Worm (Caenorhabditis elegans) whole organism, young adult: ENCODE results near the gene rpn-5.

ENCODE experiments used
- B0019.2 ChIP-seq: fragments of 200-800 bp; sonication (Bioruptor generic); conservative IDR thresholded peaks from 2 replicates; pipeline ENCODE4 v1.3.6; 2022; ENCODE audit warnings: missing genetic modification reagents, missing genetic modification characterization, missing compliant biosample characterization
- B0336.3 ChIP-seq: fragments of 200-800 bp; sonication (Bioruptor generic); IDR thresholded peaks from 2 replicates; pipeline ENCODE4 v1.3.6; 2022; ENCODE audit warnings: missing genetic modification characterization, missing compliant biosample characterization
- C06A6.2 ChIP-seq: fragments of 200-800 bp; sonication (Bioruptor generic); conservative IDR thresholded peaks from 2 replicates; pipeline ENCODE4 v1.3.6; 2022; ENCODE audit warnings: missing genetic modification characterization, missing compliant biosample characterization
- C17E4.6 ChIP-seq: fragments of 200-800 bp; sonication (Bioruptor generic); IDR thresholded peaks from 2 replicates; pipeline ENCODE4 v1.3.6; 2022; ENCODE audit warnings: missing genetic modification reagents, missing genetic modification characterization, missing compliant biosample characterization
- D2030.7 ChIP-seq: fragments of 200-800 bp; sonication (Bioruptor generic); IDR thresholded peaks from 2 replicates; pipeline ENCODE4 v1.3.6; 2022; ENCODE audit warnings: missing genetic modification reagents, missing genetic modification characterization, missing compliant biosample characterization
- F10E7.11 ChIP-seq: sonication (generic microtip); optimal IDR thresholded peaks from 2 replicates; lab custom pipeline; 2017; ENCODE audit warnings: mild to moderate bottlenecking, missing genetic modification characterization, moderate library complexity, missing compliant biosample characterization
- F22D6.2 ChIP-seq: sonication (generic microtip); optimal IDR thresholded peaks from 2 replicates; lab custom pipeline; 2016; ENCODE audit warnings: mild to moderate bottlenecking, missing genetic modification characterization, missing compliant biosample characterization
- F37B4.10 ChIP-seq: fragments of 200-800 bp; sonication (Bioruptor generic); IDR thresholded peaks from 2 replicates; pipeline ENCODE4 v1.3.6; 2022; ENCODE audit warnings: missing genetic modification characterization, missing compliant biosample characterization
- F39B2.1 ChIP-seq: fragments of 200-800 bp; sonication (Bioruptor generic); IDR thresholded peaks from 2 replicates; pipeline ENCODE4 v1.3.6; 2022; ENCODE audit warnings: missing genetic modification reagents, missing genetic modification characterization, missing compliant biosample characterization
- F49E8.2 ChIP-seq: sonication (generic microtip); optimal IDR thresholded peaks from 3 replicates; lab custom pipeline; 2017; ENCODE audit warnings: missing genetic modification characterization, mild to moderate bottlenecking, missing compliant biosample characterization, antibody characterized with exemption, moderate library complexity; ENCODE audit not compliant: insufficient read depth
- K12H6.12 ChIP-seq: fragments of 200-800 bp; sonication (Bioruptor generic); optimal IDR thresholded peaks from 2 replicates; lab custom pipeline; 2018; ENCODE audit warnings: mild to moderate bottlenecking, missing genetic modification characterization, missing compliant biosample characterization
- T07F8.4 ChIP-seq: sonication (generic microtip); optimal IDR thresholded peaks from 2 replicates; lab custom pipeline; 2016; ENCODE audit warnings: mild to moderate bottlenecking, missing genetic modification characterization, moderate library complexity, missing compliant biosample characterization
- T26A5.8 ChIP-seq: sonication (generic microtip); optimal IDR thresholded peaks from 2 replicates; lab custom pipeline; 2016; ENCODE audit warnings: missing genetic modification characterization, missing compliant biosample characterization
- Y53F4B.3 ChIP-seq: fragments of 200-800 bp; sonication (Bioruptor generic); IDR thresholded peaks from 2 replicates; pipeline ENCODE4 v1.3.6; 2022; ENCODE audit warnings: missing genetic modification reagents, missing genetic modification characterization, missing compliant biosample characterization
- Y53G8AR.9 ChIP-seq: fragments of 200-800 bp; sonication (Bioruptor generic); conservative IDR thresholded peaks from 2 replicates; pipeline ENCODE4 v1.3.6; 2022; ENCODE audit warnings: missing genetic modification reagents, missing genetic modification characterization, missing compliant biosample characterization
- Y79H2A.3 ChIP-seq: fragments of 200-800 bp; sonication (Bioruptor generic); conservative IDR thresholded peaks from 2 replicates; pipeline ENCODE4 v1.3.6; 2022; ENCODE audit warnings: missing genetic modification reagents, missing genetic modification characterization, missing compliant biosample characterization
- aptf-3 ChIP-seq: fragments of 200-800 bp; sonication (Bioruptor generic); IDR thresholded peaks from 2 replicates; pipeline ENCODE4 v1.3.6; 2022; ENCODE audit warnings: missing genetic modification characterization, missing compliant biosample characterization
- atf-7 ChIP-seq: sonication (generic microtip); optimal IDR thresholded peaks from 2 replicates; lab custom pipeline; 2017; ENCODE audit warnings: mild to moderate bottlenecking, missing genetic modification characterization, missing compliant biosample characterization
- athp-1 ChIP-seq: sonication (generic microtip); optimal IDR thresholded peaks from 2 replicates; lab custom pipeline; 2017; ENCODE audit warnings: mild to moderate bottlenecking, missing genetic modification characterization, missing compliant biosample characterization
- attf-5 ChIP-seq: fragments of 200-800 bp; sonication (Bioruptor generic); optimal IDR thresholded peaks from 2 replicates; lab custom pipeline; 2018; ENCODE audit warnings: mild to moderate bottlenecking, missing genetic modification characterization, missing compliant biosample characterization
- attf-6 ChIP-seq: fragments of 200-800 bp; sonication (Bioruptor generic); IDR thresholded peaks from 2 replicates; pipeline ENCODE4 v1.3.6; 2022; ENCODE audit warnings: missing genetic modification reagents, missing genetic modification characterization, missing compliant biosample characterization
- ceh-91 ChIP-seq: fragments of 200-800 bp; sonication (Bioruptor generic); IDR thresholded peaks from 2 replicates; pipeline ENCODE4 v1.3.6; 2022; ENCODE audit warnings: missing genetic modification reagents, missing genetic modification characterization, missing compliant biosample characterization
- chd-7 ChIP-seq: sonication (generic microtip); optimal IDR thresholded peaks from 2 replicates; lab custom pipeline; 2016; ENCODE audit warnings: mild to moderate bottlenecking, missing genetic modification characterization, moderate library complexity, missing compliant biosample characterization
- dox-1 ChIP-seq: fragments of 200-800 bp; sonication (Bioruptor generic); IDR thresholded peaks from 2 replicates; pipeline ENCODE4 v1.3.6; 2022; ENCODE audit warnings: missing genetic modification reagents, missing genetic modification characterization, missing compliant biosample characterization
- egrh-3 ChIP-seq: fragments of 200-800 bp; sonication (Bioruptor generic); IDR thresholded peaks from 2 replicates; pipeline ENCODE4 v1.3.6; 2022; ENCODE audit warnings: missing genetic modification reagents, missing genetic modification characterization, missing compliant biosample characterization
- fkh-3 ChIP-seq: sonication (generic microtip); optimal IDR thresholded peaks from 2 replicates; lab custom pipeline; 2016; ENCODE audit warnings: mild to moderate bottlenecking, missing genetic modification characterization, missing compliant biosample characterization
- hlh-12 ChIP-seq: sonication (generic microtip); optimal IDR thresholded peaks from 2 replicates; lab custom pipeline; 2016; ENCODE audit warnings: missing genetic modification characterization, missing compliant biosample characterization
- hmg-20 ChIP-seq: fragments of 200-800 bp; sonication (Bioruptor generic); IDR thresholded peaks from 2 replicates; pipeline ENCODE4 v1.3.6; 2022; ENCODE audit warnings: missing genetic modification reagents, missing genetic modification characterization, missing compliant biosample characterization
- hsf-1 ChIP-seq: fragments of 200-800 bp; sonication (Bioruptor generic); IDR thresholded peaks from 2 replicates; pipeline ENCODE4 v1.3.6; 2022; ENCODE audit warnings: missing genetic modification reagents, missing genetic modification characterization, missing compliant biosample characterization
- let-607 ChIP-seq, 2 experiments: fragments of 200-800 bp in 1 of 2; sonication (Bioruptor generic) in 1 of 2; sonication (generic microtip) in 1 of 2; optimal IDR thresholded peaks; 2 replicates each; lab custom pipeline; 2016 to 2018; ENCODE audit warnings: mild to moderate bottlenecking in 2 of 2, missing compliant biosample characterization in 2 of 2, missing genetic modification characterization in 2 of 2, moderate library complexity in 2 of 2, missing genotype in 1 of 2
- lin-40 ChIP-seq: sonication (generic microtip); optimal IDR thresholded peaks from 2 replicates; lab custom pipeline; 2016; ENCODE audit warnings: missing genetic modification characterization, mild to moderate bottlenecking, missing compliant biosample characterization, missing genotype, missing genetic modification reagents
- madf-6 ChIP-seq: fragments of 200-800 bp; sonication (Bioruptor generic); IDR thresholded peaks from 2 replicates; pipeline ENCODE4 v1.3.6; 2022; ENCODE audit warnings: missing genetic modification reagents, missing genetic modification characterization, missing compliant biosample characterization
- madf-8 ChIP-seq: fragments of 200-800 bp; sonication (Bioruptor generic); conservative IDR thresholded peaks from 2 replicates; pipeline ENCODE4 v1.3.6; 2022; ENCODE audit warnings: missing genetic modification reagents, missing genetic modification characterization, missing compliant biosample characterization
- mel-28 ChIP-seq: sonication (generic microtip); optimal IDR thresholded peaks from 2 replicates; lab custom pipeline; 2016; ENCODE audit warnings: borderline replicate concordance, mild to moderate bottlenecking, missing genetic modification characterization, missing compliant biosample characterization
- mes-4 ChIP-seq: sonication (generic microtip); optimal IDR thresholded peaks from 2 replicates; lab custom pipeline; 2016; ENCODE audit warnings: missing genotype, missing genetic modification characterization, missing compliant biosample characterization
- nfya-1 ChIP-seq: sonication (generic microtip); optimal IDR thresholded peaks from 2 replicates; lab custom pipeline; 2017; ENCODE audit warnings: antibody characterized with exemption, missing compliant biosample characterization, missing genetic modification characterization, borderline replicate concordance; ENCODE audit not compliant: insufficient read depth
- nhr-179 ChIP-seq: sonication (generic microtip); optimal IDR thresholded peaks from 2 replicates; lab custom pipeline; 2016; ENCODE audit warnings: mild to moderate bottlenecking, missing genetic modification characterization, missing compliant biosample characterization
- nhr-27 ChIP-seq: fragments of 200-800 bp; sonication (Bioruptor generic); optimal IDR thresholded peaks from 2 replicates; lab custom pipeline; 2018; ENCODE audit warnings: mild to moderate bottlenecking, missing genetic modification characterization, moderate library complexity, missing compliant biosample characterization
- nhr-80 ChIP-seq: sonication (generic microtip); optimal IDR thresholded peaks from 2 replicates; lab custom pipeline; 2016; ENCODE audit warnings: missing genetic modification characterization, missing compliant biosample characterization
- sea-2 ChIP-seq: fragments of 200-800 bp; sonication (Bioruptor generic); IDR thresholded peaks from 2 replicates; pipeline ENCODE4 v1.3.6; 2022; ENCODE audit warnings: missing genetic modification characterization, missing compliant biosample characterization
- snpc-1.1 ChIP-seq: sonication (generic microtip); optimal IDR thresholded peaks from 2 replicates; lab custom pipeline; 2017; ENCODE audit warnings: missing genetic modification characterization, mild to moderate bottlenecking, missing compliant biosample characterization, antibody characterized with exemption, moderate library complexity, missing genotype, missing genetic modification reagents; ENCODE audit not compliant: insufficient read depth
- snpc-4 ChIP-seq, 5 experiments: fragments of 150-350 bp in 1 of 5; sonication (generic microtip) in 4 of 5; optimal IDR thresholded peaks; 2 replicates each; lab custom pipeline; 2014 to 2018; ENCODE audit warnings: missing genetic modification characterization in 5 of 5, missing biosample characterization in 3 of 5, antibody characterized with exemption in 2 of 5, mild to moderate bottlenecking in 2 of 5, missing compliant biosample characterization in 2 of 5, missing genotype in 2 of 5, moderate library complexity in 2 of 5, missing genetic modification reagents in 1 of 5
- somi-1 ChIP-seq: fragments of 200-800 bp; sonication (Bioruptor generic); optimal IDR thresholded peaks from 2 replicates; lab custom pipeline; 2018; ENCODE audit warnings: mild to moderate bottlenecking, missing genetic modification characterization, missing compliant biosample characterization
- tbx-9 ChIP-seq: sonication (generic microtip); optimal IDR thresholded peaks from 2 replicates; lab custom pipeline; 2016; ENCODE audit warnings: borderline replicate concordance, missing genetic modification characterization, inconsistent platforms, missing compliant biosample characterization
- ztf-25 ChIP-seq: fragments of 200-800 bp; sonication (Bioruptor generic); IDR thresholded peaks from 2 replicates; pipeline ENCODE4 v1.3.6; 2022; ENCODE audit warnings: missing genetic modification reagents, missing genetic modification characterization, missing compliant biosample characterization

The rpn-5 gene

ce11 chrII:4701482-4702119, 3.4 kb upstream of the rpn-5 start, which contains the start of gene unc-85 (continued):
- TF ChIP-seq hmg-20 (GFP tag; lab: Robert Waterston, UW): peak; percentile 74; the same call in 1 of the 2 replicates

DNA sequence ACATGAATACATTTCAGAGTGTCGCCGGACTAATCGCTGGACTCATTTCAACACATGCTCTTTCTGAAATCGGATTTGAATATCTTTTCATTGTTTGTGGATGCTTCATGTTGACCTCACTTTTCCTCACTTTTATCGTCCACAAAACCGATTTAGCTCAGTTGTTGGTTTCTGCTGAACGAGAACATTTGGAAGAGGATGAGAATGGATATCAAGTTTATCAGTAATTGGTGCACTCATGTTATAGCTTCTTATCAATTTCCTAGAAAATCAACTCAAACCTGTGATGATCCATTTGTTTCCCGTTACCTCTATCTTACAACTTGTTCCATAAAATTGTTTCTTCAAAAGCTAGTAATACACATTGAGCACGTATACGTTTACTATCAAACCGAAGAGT, 2.2 kb downstream of the rpn-5 start:
- no peak for TF ChIP-seq chd-7 (tag; lab: Kevin White, UChicago)
- no peak for TF ChIP-seq dox-1 (GFP tag; lab: Robert Waterston, UW)
- peak; percentile 40 for TF ChIP-seq athp-1 (tag; lab: Kevin White, UChicago)
- no peak for TF ChIP-seq T07F8.4 (tag; lab: Kevin White, UChicago)
- TF ChIP-seq madf-8: no peak; the same call in 1 of the 2 replicates
- no peak for TF ChIP-seq T26A5.8 (tag; lab: Kevin White, UChicago)
- 0 out of 2 replicates have a peak, but pooled peaks have one; percentile 53 for TF ChIP-seq hsf-1
- TF ChIP-seq snpc-1.1 (tag; lab: Kevin White, UChicago): no peak
- TF ChIP-seq sea-2 (GFP tag; lab: Robert Waterston, UW): no peak
- no peak for TF ChIP-seq let-607 (tag; optimal IDR thresholded peaks at IDR 0.05; lab: Kevin White, UChicago)
- no peak for TF ChIP-seq K12H6.12
- TF ChIP-seq aptf-3 (GFP tag; lab: Robert Waterston, UW): no peak
- TF ChIP-seq ztf-25 (GFP tag; lab: Robert Waterston, UW): no peak
- TF ChIP-seq F37B4.10 (GFP tag; lab: Robert Waterston, UW): no peak
- TF ChIP-seq somi-1 (GFP tag; lab: Kevin White, UChicago): no peak
- no peak for TF ChIP-seq attf-5
- no peak for TF ChIP-seq Y53F4B.3
- TF ChIP-seq F22D6.2 (tag; lab: Kevin White, UChicago): no peak
- 0 out of 2 replicates have a peak, but pooled peaks have one; percentile 61 for TF ChIP-seq Y53G8AR.9 (GFP tag; lab: Robert Waterston, UW)
- TF ChIP-seq snpc-4 (GFP tag; optimal IDR thresholded peaks at IDR 0.05; lab: Kevin White, UChicago): no peak
- peak in 1 of 4 experiments; percentile 45 for TF ChIP-seq snpc-4 (tag; optimal IDR thresholded peaks at IDR 0.05; lab: Kevin White, UChicago)
- TF ChIP-seq D2030.7 (GFP tag; lab: Robert Waterston, UW): no peak
- TF ChIP-seq F10E7.11 (tag; lab: Kevin White, UChicago): no peak
- no peak for TF ChIP-seq attf-6
- no peak for TF ChIP-seq B0019.2
- no peak for TF ChIP-seq C06A6.2
- no peak for TF ChIP-seq egrh-3
- TF ChIP-seq atf-7 (tag; lab: Kevin White, UChicago): no peak
- peak; percentile 69 for TF ChIP-seq madf-6 (GFP tag; lab: Robert Waterston, UW)
- no peak for TF ChIP-seq C17E4.6 (GFP tag; lab: Robert Waterston, UW)
- no peak for TF ChIP-seq nfya-1 (tag; lab: Kevin White, UChicago)
- TF ChIP-seq nhr-179 (tag; lab: Kevin White, UChicago): no peak
- TF ChIP-seq lin-40 (tag; lab: Kevin White, UChicago): no peak
- no peak for TF ChIP-seq fkh-3 (tag; lab: Kevin White, UChicago)
- TF ChIP-seq hmg-20 (GFP tag; lab: Robert Waterston, UW): no peak
- TF ChIP-seq F39B2.1: peak; percentile 51; the same call in 1 of the 2 replicates
- TF ChIP-seq nhr-27 (tag; lab: Kevin White, UChicago): peak; percentile 56
- no peak for TF ChIP-seq nhr-80 (tag; lab: Kevin White, UChicago)
- no peak for TF ChIP-seq Y79H2A.3 (GFP tag; lab: Robert Waterston, UW)
- TF ChIP-seq mes-4: no peak
- peak; percentile 56 for TF ChIP-seq F49E8.2 (tag; lab: Kevin White, UChicago)
- TF ChIP-seq mel-28 (tag; lab: Kevin White, UChicago): no peak
- no peak for TF ChIP-seq hlh-12 (tag; lab: Kevin White, UChicago)
- no peak for TF ChIP-seq tbx-9 (tag; lab: Kevin White, UChicago)
- TF ChIP-seq B0336.3: peak; percentile 65
- no peak for TF ChIP-seq ceh-91
